Fruit fly (Drosophila melanogaster) whole organism: Measurements from ENCODE around the gene PGAP2.

Experiments
- CG8478 ChIP-seq: fragments of >200 bp; optimal IDR thresholded peaks from 2 replicates; lab custom pipeline; 2018; ENCODE audit warnings: inconsistent platforms
- Dll ChIP-seq: fragments of >200 bp; optimal IDR thresholded peaks from 2 replicates; lab custom pipeline; 2017
- EcR ChIP-seq, 2 experiments: fragments of >200 bp; optimal IDR thresholded peaks; 2 replicates each; lab custom pipeline; 2017; ENCODE audit warnings: missing biosample characterization in 2 of 2, missing genetic modification characterization in 2 of 2, missing genetic modification reagents in 2 of 2
- pan ChIP-seq: fragments of >200 bp; optimal IDR thresholded peaks from 2 replicates; lab custom pipeline; 2017
- psq ChIP-seq: fragments of >200 bp; optimal IDR thresholded peaks from 2 replicates; lab custom pipeline; 2017
- usp ChIP-seq: fragments of >200 bp; optimal IDR thresholded peaks from 2 replicates; lab custom pipeline; 2017; ENCODE audit warnings: missing biosample characterization, missing genetic modification characterization, mixed read lengths

DNA sequence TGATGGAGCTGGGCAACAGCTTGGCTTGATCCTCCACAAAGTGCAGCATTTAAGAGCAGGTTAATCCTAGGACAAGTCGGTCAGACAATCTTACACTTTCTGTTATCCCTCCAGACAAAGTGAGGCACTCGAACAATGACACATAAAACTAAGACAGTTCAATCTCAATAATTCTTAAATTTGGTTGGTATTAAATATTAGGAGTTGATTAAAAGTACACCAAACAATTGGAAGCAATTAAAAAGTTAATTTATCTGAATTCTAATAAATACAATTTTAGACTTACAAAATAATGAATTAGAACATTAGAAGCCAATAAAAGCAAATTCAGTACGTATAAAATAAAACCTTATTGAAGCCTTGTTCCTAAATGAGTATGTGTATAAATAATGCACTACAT lies 1.5 kb downstream of the PGAP2 start, which contains the start of gene CG15880:
- TF ChIP-seq usp (no peak), CG8478 (lab: Kevin White, UChicago) (no peak), pan (lab: Kevin White, UChicago) (no peak), Dll (lab: Kevin White, UChicago) (no peak), psq (lab: Kevin White, UChicago) (no peak), EcR (GFP tag; optimal IDR thresholded peaks at IDR 0.05; lab: Kevin White, UChicago) (no peak)
